Fruit fly (Drosophila melanogaster) whole organism, prepupa: Measurements from ENCODE around the gene Rab18.

Experiments used
- Blimp-1 ChIP-seq: fragments of 200-800 bp; sonication (Bioruptor generic); optimal IDR thresholded peaks from 3 replicates; lab custom pipeline; 2017; ENCODE audit warnings: missing biosample characterization, missing genetic modification characterization, mild to moderate bottlenecking, moderate library complexity, missing genetic modification reagents
- CG10631 ChIP-seq: fragments of 200-800 bp; sonication (Bioruptor generic); optimal IDR thresholded peaks from 2 replicates; lab custom pipeline; 2016; ENCODE audit warnings: missing biosample characterization, missing genetic modification characterization
- CG11294 ChIP-seq: fragments of 200-800 bp; sonication (Bioruptor generic); IDR thresholded peaks from 2 replicates; pipeline ENCODE4 v1.3.6; 2022; ENCODE audit warnings: missing biosample characterization, missing genetic modification characterization
- CG11762 ChIP-seq: fragments of 200-800 bp; sonication (Bioruptor generic); optimal IDR thresholded peaks from 3 replicates; lab custom pipeline; 2016; ENCODE audit warnings: missing biosample characterization, missing genetic modification characterization; ENCODE audit not compliant: insufficient read depth
- CG15336 ChIP-seq: fragments of 200-800 bp; sonication (Bioruptor generic); IDR thresholded peaks from 2 replicates; pipeline ENCODE4 v1.3.6; 2022; ENCODE audit warnings: missing biosample characterization, missing genetic modification characterization
- CG1621 ChIP-seq: fragments of 200-800 bp; sonication (Bioruptor generic); optimal IDR thresholded peaks from 3 replicates; lab custom pipeline; 2018; ENCODE audit warnings: missing biosample characterization, mild to moderate bottlenecking, missing genetic modification characterization
- CG31627 ChIP-seq: fragments of 200-800 bp; sonication (Bioruptor generic); optimal IDR thresholded peaks from 3 replicates; lab custom pipeline; 2016; ENCODE audit warnings: missing biosample characterization, missing genetic modification characterization
- CG32006 ChIP-seq: fragments of 200-800 bp; sonication (Bioruptor generic); optimal IDR thresholded peaks from 3 replicates; lab custom pipeline; 2017; ENCODE audit warnings: missing biosample characterization, mild to moderate bottlenecking, missing genetic modification characterization
- CG34406 ChIP-seq: fragments of 200-800 bp; sonication (Bioruptor generic); optimal IDR thresholded peaks from 3 replicates; lab custom pipeline; 2016; ENCODE audit warnings: missing biosample characterization, missing genetic modification characterization
- CG3919 ChIP-seq: fragments of 200-800 bp; sonication (Bioruptor generic); optimal IDR thresholded peaks from 3 replicates; lab custom pipeline; 2016; ENCODE audit warnings: missing biosample characterization, missing genetic modification characterization
- CG6163 ChIP-seq: fragments of 200-800 bp; sonication (Bioruptor generic); IDR thresholded peaks from 3 replicates; pipeline ENCODE4 v1.3.6; 2022; ENCODE audit warnings: missing biosample characterization, missing genetic modification characterization
- CG6276 ChIP-seq: fragments of 200-800 bp; sonication (Bioruptor generic); optimal IDR thresholded peaks from 2 replicates; lab custom pipeline; 2017; ENCODE audit warnings: missing biosample characterization, mild to moderate bottlenecking, missing genetic modification characterization
- CG6854 ChIP-seq: fragments of 200-800 bp; sonication (Bioruptor generic); optimal IDR thresholded peaks from 2 replicates; lab custom pipeline; 2017; ENCODE audit warnings: missing biosample characterization, mild to moderate bottlenecking, missing genetic modification characterization
- CG7368 ChIP-seq: fragments of 200-800 bp; sonication (Bioruptor generic); optimal IDR thresholded peaks from 3 replicates; lab custom pipeline; 2016; ENCODE audit warnings: missing biosample characterization, missing genetic modification characterization
- CG8119 ChIP-seq: fragments of 200-800 bp; sonication (Bioruptor generic); IDR thresholded peaks from 3 replicates; pipeline ENCODE4 v1.3.6; 2022; ENCODE audit warnings: missing biosample characterization, missing genetic modification characterization
- CG9139 ChIP-seq: fragments of 200-800 bp; sonication (Bioruptor generic); optimal IDR thresholded peaks from 3 replicates; lab custom pipeline; 2017; ENCODE audit warnings: missing biosample characterization, mild to moderate bottlenecking, missing genetic modification characterization
- Eip78C ChIP-seq: fragments of 200-800 bp; sonication (Bioruptor generic); peaks from one replicate; lab custom pipeline; 2016; ENCODE audit warnings: missing biosample characterization, missing genetic modification characterization
- Ets21C ChIP-seq: fragments of 200-800 bp; sonication (Bioruptor generic); optimal IDR thresholded peaks from 3 replicates; lab custom pipeline; 2016; ENCODE audit warnings: missing biosample characterization, missing genetic modification characterization
- Ets96B ChIP-seq: fragments of 200-800 bp; optimal IDR thresholded peaks from 2 replicates; lab custom pipeline; 2019; ENCODE audit warnings: missing biosample characterization, mild to moderate bottlenecking, missing genetic modification characterization, moderate library complexity
- Gug ChIP-seq: fragments of 200-800 bp; sonication (Bioruptor generic); IDR thresholded peaks from 2 replicates; pipeline ENCODE4 v1.3.6; 2022; ENCODE audit warnings: missing biosample characterization, missing genetic modification characterization
- Hr39 ChIP-seq: fragments of 200-800 bp; sonication (Bioruptor generic); optimal IDR thresholded peaks from 2 replicates; lab custom pipeline; 2016; ENCODE audit warnings: missing biosample characterization, missing genetic modification characterization
- Hr4 ChIP-seq: fragments of 200-800 bp; sonication (Bioruptor generic); optimal IDR thresholded peaks from 3 replicates; lab custom pipeline; 2016; ENCODE audit warnings: missing biosample characterization, missing genetic modification characterization
- Lpt ChIP-seq: fragments of 200-800 bp; sonication (Bioruptor generic); optimal IDR thresholded peaks from 3 replicates; lab custom pipeline; 2016; ENCODE audit warnings: missing biosample characterization, missing genetic modification characterization
- Met ChIP-seq: fragments of 200-800 bp; sonication (Bioruptor generic); optimal IDR thresholded peaks from 3 replicates; lab custom pipeline; 2016; ENCODE audit warnings: missing biosample characterization, missing genetic modification characterization
- OdsH ChIP-seq: fragments of 200-800 bp; sonication (Bioruptor generic); optimal IDR thresholded peaks from 3 replicates; lab custom pipeline; 2016; ENCODE audit warnings: missing biosample characterization, missing genetic modification characterization
- Sox102F ChIP-seq: fragments of 200-800 bp; sonication (Bioruptor generic); optimal IDR thresholded peaks from 2 replicates; lab custom pipeline; 2016; ENCODE audit warnings: missing biosample characterization, mild to moderate bottlenecking, missing genetic modification characterization
- Sox15 ChIP-seq: fragments of 200-800 bp; sonication (Bioruptor generic); optimal IDR thresholded peaks from 3 replicates; lab custom pipeline; 2016; ENCODE audit warnings: missing biosample characterization, missing genetic modification characterization
- achi ChIP-seq: fragments of 200-800 bp; sonication (Bioruptor generic); optimal IDR thresholded peaks from 3 replicates; lab custom pipeline; 2016; ENCODE audit warnings: missing biosample characterization, missing genetic modification characterization
- acj6 ChIP-seq: fragments of 200-800 bp; sonication (Bioruptor generic); optimal IDR thresholded peaks from 3 replicates; lab custom pipeline; 2016; ENCODE audit warnings: missing biosample characterization, missing genetic modification characterization
- eg ChIP-seq: fragments of 200-800 bp; sonication (Bioruptor generic); IDR thresholded peaks from 3 replicates; pipeline ENCODE4 v1.3.6; 2022; ENCODE audit warnings: missing biosample characterization, missing genetic modification characterization
- esn ChIP-seq: fragments of 200-800 bp; sonication (Bioruptor generic); optimal IDR thresholded peaks from 2 replicates; lab custom pipeline; 2016; ENCODE audit warnings: missing biosample characterization, mild to moderate bottlenecking, missing genetic modification characterization, moderate library complexity
- fd85E ChIP-seq: fragments of 200-800 bp; sonication (Bioruptor generic); optimal IDR thresholded peaks from 3 replicates; lab custom pipeline; 2016; ENCODE audit warnings: missing biosample characterization, missing genetic modification characterization
- lz ChIP-seq: fragments of 200-800 bp; sonication (Bioruptor generic); optimal IDR thresholded peaks from 3 replicates; lab custom pipeline; 2016; ENCODE audit warnings: missing biosample characterization, missing genetic modification characterization
- pdm3 ChIP-seq: fragments of 200-800 bp; sonication (Bioruptor generic); optimal IDR thresholded peaks from 3 replicates; lab custom pipeline; 2016; ENCODE audit warnings: missing biosample characterization, missing genetic modification characterization
- salr ChIP-seq, 2 experiments: fragments of 200-800 bp; sonication (Bioruptor generic); optimal IDR thresholded peaks; 3 replicates each; lab custom pipeline; 2016 to 2018; ENCODE audit warnings: missing biosample characterization in 2 of 2, missing genetic modification characterization in 2 of 2, mild to moderate bottlenecking in 1 of 2
- ss ChIP-seq, 2 experiments: fragments of 200-800 bp; sonication (Bioruptor generic); optimal IDR thresholded peaks; 2 replicates in 1 of 2; 3 replicates in 1 of 2; lab custom pipeline; 2017 to 2018; ENCODE audit warnings: mild to moderate bottlenecking in 2 of 2, missing biosample characterization in 2 of 2, missing genetic modification characterization in 2 of 2, moderate library complexity in 1 of 2
- topi ChIP-seq: fragments of 200-800 bp; sonication (Bioruptor generic); optimal IDR thresholded peaks from 3 replicates; lab custom pipeline; 2016; ENCODE audit warnings: missing biosample characterization, missing genetic modification characterization
- vri ChIP-seq: fragments of 200-800 bp; sonication (Bioruptor generic); optimal IDR thresholded peaks from 3 replicates; lab custom pipeline; 2016; ENCODE audit warnings: missing biosample characterization, mild to moderate bottlenecking, missing genetic modification characterization

Rab18 gene

dm6 chrX:5671537-5672029, at the start of gene Rab18 (continued):
- no peak for TF ChIP-seq Gug
- peak; percentile 64 for TF ChIP-seq Eip78C (GFP tag; lab: Kevin White, UChicago)
- peak; percentile 72 for TF ChIP-seq CG6854 (GFP tag; lab: Kevin White, UChicago)
- TF ChIP-seq Blimp-1 (GFP tag; lab: Kevin White, UChicago) = no peak
- no peak for TF ChIP-seq CG6276 (GFP tag; lab: Kevin White, UChicago)
- no peak for TF ChIP-seq CG11762 (GFP tag; lab: Kevin White, UChicago)
- no peak for TF ChIP-seq CG10631

DNA sequence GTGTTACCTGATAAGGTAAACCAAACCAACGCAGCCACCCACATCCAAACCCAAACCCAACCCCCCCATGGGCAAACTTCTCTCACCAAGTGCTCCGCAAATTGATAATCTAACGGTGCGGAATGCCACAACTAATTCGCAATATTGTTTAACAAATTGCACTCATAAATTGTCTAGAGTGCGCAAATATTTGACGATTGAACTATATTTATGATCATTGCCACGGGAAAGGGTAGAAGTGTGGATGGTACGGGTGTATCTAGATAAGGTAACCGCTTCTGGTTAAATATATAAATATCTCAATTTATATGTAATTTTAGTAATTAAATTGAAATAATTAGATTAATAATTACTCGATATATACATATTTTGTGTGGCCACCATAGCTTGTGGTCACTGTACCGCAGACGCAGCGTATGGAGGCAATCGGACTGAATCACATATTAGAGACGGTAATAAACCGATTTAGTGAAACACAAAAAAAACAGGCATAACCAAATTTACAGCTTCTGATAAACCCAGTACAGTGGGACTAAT, 46.9 kb upstream of the Rab18 start:
- TF ChIP-seq CG6854 (GFP tag; lab: Kevin White, UChicago) (no peak), CG31627 (GFP tag; lab: Kevin White, UChicago) (no peak), CG7368 (GFP tag; lab: Kevin White, UChicago) (no peak), Lpt (GFP tag; lab: Kevin White, UChicago) (no peak), CG32006 (GFP tag; lab: Kevin White, UChicago) (peak; percentile 33), Hr4 (GFP tag; lab: Kevin White, UChicago) (peak; percentile 28), achi (GFP tag; lab: Kevin White, UChicago) (peak; percentile 16), Ets21C (no peak), Met (GFP tag; lab: Kevin White, UChicago) (no peak), Gug (no peak), CG15336 (GFP tag; lab: Robert Waterston, UW) (peak; percentile 67), topi (GFP tag; lab: Kevin White, UChicago) (peak; percentile 15), salr (GFP tag; optimal IDR thresholded peaks at IDR 0.05; lab: Kevin White, UChicago) (peak in 1 of 2 experiments; percentile 14), Sox15 (GFP tag; lab: Kevin White, UChicago) (no peak), CG34406 (peak; percentile 28), esn (GFP tag; lab: Kevin White, UChicago) (peak; percentile 22), vri (GFP tag; lab: Kevin White, UChicago) (peak; percentile 39), OdsH (GFP tag; lab: Kevin White, UChicago) (peak; percentile 32), acj6 (peak; percentile 5), Eip78C (GFP tag; lab: Kevin White, UChicago) (peak; percentile 76), Sox102F (GFP tag; lab: Kevin White, UChicago) (peak; percentile 9), Ets96B (no peak), eg (peak; percentile 72), CG1621 (tag; lab: Kevin White, UChicago) (no peak), CG11294 (GFP tag; lab: Robert Waterston, UW) (peak; percentile 42; the same call in 1 of the 2 replicates), CG6276 (GFP tag; lab: Kevin White, UChicago) (no peak), lz (GFP tag; lab: Kevin White, UChicago) (no peak), ss (GFP tag; optimal IDR thresholded peaks at IDR 0.05; lab: Kevin White, UChicago) (no peak), CG9139 (GFP tag; lab: Kevin White, UChicago) (no peak), CG6163 (GFP tag; lab: Robert Waterston, UW) (peak; percentile 55; the same call in 2 of the 3 replicates), CG8119 (GFP tag; lab: Robert Waterston, UW) (peak; percentile 60; the same call in 1 of the 3 replicates), CG3919 (GFP tag; lab: Kevin White, UChicago) (peak; percentile 18), Hr39 (GFP tag; lab: Kevin White, UChicago) (no peak), CG11762 (GFP tag; lab: Kevin White, UChicago) (no peak), fd85E (GFP tag; lab: Kevin White, UChicago) (no peak), pdm3 (peak; percentile 1)
